Worm (Caenorhabditis elegans) whole organism, L4 larva: ENCODE results near the gene Y65A5A.24.

Source experiments
- D1046.2 ChIP-seq: fragments of 200-800 bp; sonication (Bioruptor generic); IDR thresholded peaks from 2 replicates; pipeline ENCODE4 v1.3.6; 2022; ENCODE audit warnings: missing genetic modification characterization, missing compliant biosample characterization
- F26F4.8 ChIP-seq: fragments of 200-800 bp; sonication (Bioruptor generic); conservative IDR thresholded peaks from 2 replicates; pipeline ENCODE4 v1.3.6; 2022; ENCODE audit warnings: missing genetic modification characterization, missing compliant biosample characterization
- F37D6.2 ChIP-seq: sonication (generic microtip); optimal IDR thresholded peaks from 2 replicates; lab custom pipeline; 2016; ENCODE audit warnings: mild to moderate bottlenecking, missing genetic modification characterization, missing compliant biosample characterization
- F49E8.2 ChIP-seq: sonication (generic microtip); optimal IDR thresholded peaks from 2 replicates; lab custom pipeline; 2016; ENCODE audit warnings: missing compliant biosample characterization, mild to moderate bottlenecking, missing genetic modification characterization, borderline replicate concordance
- T20F7.1 ChIP-seq: fragments of 200-800 bp; sonication (Bioruptor generic); optimal IDR thresholded peaks from 2 replicates; lab custom pipeline; 2018; ENCODE audit warnings: mild to moderate bottlenecking, missing genetic modification characterization, missing compliant biosample characterization
- Y105C5A.15 ChIP-seq: fragments of 200-800 bp; sonication (Bioruptor generic); IDR thresholded peaks from 2 replicates; pipeline ENCODE4 v1.3.6; 2022; ENCODE audit warnings: missing genetic modification characterization, missing compliant biosample characterization
- Y48G9A.11 ChIP-seq: fragments of 200-800 bp; sonication (Bioruptor generic); IDR thresholded peaks from 2 replicates; pipeline ENCODE4 v1.3.6; 2022; ENCODE audit warnings: missing genetic modification reagents, missing genetic modification characterization, missing compliant biosample characterization
- ceh-20 ChIP-seq: fragments of 200-800 bp; sonication (Bioruptor generic); IDR thresholded peaks from 2 replicates; pipeline ENCODE4 v1.3.6; 2022; ENCODE audit warnings: missing genetic modification reagents, missing genetic modification characterization, missing compliant biosample characterization
- ceh-28 ChIP-seq: fragments of 150-350 bp; optimal IDR thresholded peaks from 2 replicates; lab custom pipeline; 2014; ENCODE audit warnings: missing biosample characterization, missing genetic modification reagents, missing genetic modification characterization
- ceh-44 ChIP-seq: fragments of 200-800 bp; sonication (Bioruptor generic); IDR thresholded peaks from 2 replicates; pipeline ENCODE4 v1.3.6; 2022; ENCODE audit warnings: missing genetic modification reagents, missing genetic modification characterization, missing compliant biosample characterization
- ceh-62 ChIP-seq: sonication (generic microtip); optimal IDR thresholded peaks from 2 replicates; lab custom pipeline; 2017; ENCODE audit warnings: missing biosample characterization, missing genetic modification characterization
- ces-1 ChIP-seq: fragments of 150-350 bp; sonication (generic microtip); optimal IDR thresholded peaks from 4 replicates; lab custom pipeline; 2014; ENCODE audit warnings: missing biosample characterization, missing genetic modification reagents, missing genetic modification characterization
- ctbp-1 ChIP-seq: fragments of 200-800 bp; sonication (Bioruptor generic); IDR thresholded peaks from 2 replicates; pipeline ENCODE4 v1.3.6; 2022; ENCODE audit warnings: missing genetic modification reagents, missing genetic modification characterization, missing compliant biosample characterization
- daf-19 ChIP-seq: fragments of 200-800 bp; sonication (Bioruptor generic); conservative IDR thresholded peaks from 2 replicates; pipeline ENCODE4 v1.3.6; 2022; ENCODE audit warnings: missing genetic modification characterization, missing compliant biosample characterization
- daf-8 ChIP-seq: fragments of 200-800 bp; sonication (Bioruptor generic); IDR thresholded peaks from 2 replicates; pipeline ENCODE4 v1.3.6; 2022; ENCODE audit warnings: missing genetic modification characterization, missing compliant biosample characterization
- dpl-1 ChIP-seq: fragments of 150-350 bp; optimal IDR thresholded peaks from 2 replicates; lab custom pipeline; 2014; ENCODE audit warnings: missing biosample characterization, missing genetic modification reagents, missing genetic modification characterization
- duxl-1 ChIP-seq: sonication (generic microtip); optimal IDR thresholded peaks from 2 replicates; lab custom pipeline; 2016; ENCODE audit warnings: mild to moderate bottlenecking, missing genetic modification characterization, moderate library complexity, missing compliant biosample characterization; ENCODE audit not compliant: poor library complexity
- gei-8 ChIP-seq: fragments of 200-800 bp; sonication (Bioruptor generic); optimal IDR thresholded peaks from 2 replicates; lab custom pipeline; 2018; ENCODE audit warnings: mild to moderate bottlenecking, missing genetic modification characterization, missing compliant biosample characterization
- hif-1 ChIP-seq, 2 experiments: sonication (generic microtip); optimal IDR thresholded peaks; 2 replicates each; lab custom pipeline; 2016 to 2017; ENCODE audit warnings: missing compliant biosample characterization in 2 of 2, missing genetic modification characterization in 2 of 2, missing genetic modification reagents in 2 of 2, missing genotype in 2 of 2, mild to moderate bottlenecking in 1 of 2
- hmg-1.1 ChIP-seq: fragments of 200-800 bp; sonication (Bioruptor generic); IDR thresholded peaks from 2 replicates; pipeline ENCODE4 v1.3.6; 2022; ENCODE audit warnings: missing genetic modification reagents, missing genetic modification characterization, missing compliant biosample characterization
- jun-1 ChIP-seq: fragments of 150-350 bp; optimal IDR thresholded peaks from 2 replicates; lab custom pipeline; 2014; ENCODE audit warnings: missing biosample characterization, missing genetic modification reagents, missing genetic modification characterization
- lin-1 ChIP-seq: fragments of 200-800 bp; sonication (Bioruptor generic); IDR thresholded peaks from 2 replicates; pipeline ENCODE4 v1.3.6; 2022; ENCODE audit warnings: missing genetic modification reagents, missing genetic modification characterization, missing compliant biosample characterization
- lin-15B ChIP-seq: fragments of 150-350 bp; sonication (generic microtip); optimal IDR thresholded peaks from 3 replicates; lab custom pipeline; 2014; ENCODE audit warnings: missing biosample characterization, missing genetic modification characterization
- lsy-2 ChIP-seq, 2 experiments: fragments of 150-350 bp in 1 of 2; sonication (generic microtip) in 1 of 2; optimal IDR thresholded peaks; 2 replicates each; lab custom pipeline; 2014 to 2017; ENCODE audit warnings: missing biosample characterization in 2 of 2, missing genetic modification characterization in 2 of 2
- madf-5 ChIP-seq, 2 experiments: fragments of 200-800 bp; sonication (Bioruptor generic); IDR thresholded peaks; 2 replicates each; pipeline ENCODE4 v1.3.6; 2022; ENCODE audit warnings: missing compliant biosample characterization in 2 of 2, missing genetic modification characterization in 2 of 2
- mdt-29 ChIP-seq: fragments of 200-800 bp; sonication (Bioruptor generic); IDR thresholded peaks from 2 replicates; pipeline ENCODE4 v1.3.6; 2022; ENCODE audit warnings: missing genetic modification reagents, missing genetic modification characterization, missing compliant biosample characterization
- mep-1 ChIP-seq: fragments of 150-350 bp; sonication (generic microtip); optimal IDR thresholded peaks from 3 replicates; lab custom pipeline; 2014; ENCODE audit warnings: missing biosample characterization, missing genetic modification characterization
- nhr-10 ChIP-seq: fragments of 150-350 bp; optimal IDR thresholded peaks from 2 replicates; lab custom pipeline; 2014; ENCODE audit warnings: missing biosample characterization, missing genetic modification characterization
- nhr-11 ChIP-seq: fragments of 150-350 bp; optimal IDR thresholded peaks from 2 replicates; lab custom pipeline; 2014; ENCODE audit warnings: missing biosample characterization, missing genetic modification characterization
- nhr-111 ChIP-seq: fragments of 200-800 bp; sonication (Bioruptor generic); optimal IDR thresholded peaks from 2 replicates; lab custom pipeline; 2018; ENCODE audit warnings: mild to moderate bottlenecking, missing genetic modification characterization, missing compliant biosample characterization
- nhr-28 ChIP-seq: fragments of 150-350 bp; optimal IDR thresholded peaks from 2 replicates; lab custom pipeline; 2014; ENCODE audit warnings: missing biosample characterization, missing genetic modification characterization
- nhr-41 ChIP-seq: fragments of 200-800 bp; sonication (Bioruptor generic); IDR thresholded peaks from 2 replicates; pipeline ENCODE4 v1.3.6; 2022; ENCODE audit warnings: missing genetic modification reagents, missing genetic modification characterization, missing compliant biosample characterization
- nhr-42 ChIP-seq: fragments of 200-800 bp; sonication (Bioruptor generic); IDR thresholded peaks from 2 replicates; pipeline ENCODE4 v1.3.6; 2022; ENCODE audit warnings: missing genetic modification characterization, missing compliant biosample characterization
- nhr-48 ChIP-seq: sonication (generic microtip); optimal IDR thresholded peaks from 2 replicates; lab custom pipeline; 2016; ENCODE audit warnings: mild to moderate bottlenecking, missing genetic modification characterization, missing compliant biosample characterization
- nhr-76 ChIP-seq: fragments of 150-350 bp; optimal IDR thresholded peaks from 2 replicates; lab custom pipeline; 2014; ENCODE audit warnings: missing biosample characterization, missing genetic modification characterization
- nhr-77 ChIP-seq: fragments of 150-350 bp; optimal IDR thresholded peaks from 2 replicates; lab custom pipeline; 2014; ENCODE audit warnings: missing biosample characterization, missing genetic modification characterization
- php-3 ChIP-seq: fragments of 200-800 bp; sonication (Bioruptor generic); IDR thresholded peaks from 2 replicates; pipeline ENCODE4 v1.3.6; 2022; ENCODE audit warnings: missing genetic modification reagents, missing genetic modification characterization, missing compliant biosample characterization
- saeg-2 ChIP-seq: fragments of 200-800 bp; sonication (Bioruptor generic); IDR thresholded peaks from 2 replicates; pipeline ENCODE4 v1.3.6; 2022; ENCODE audit warnings: missing genetic modification reagents, missing genetic modification characterization, missing compliant biosample characterization
- sdz-12 ChIP-seq: fragments of 200-800 bp; sonication (Bioruptor generic); optimal IDR thresholded peaks from 2 replicates; lab custom pipeline; 2018; ENCODE audit warnings: mild to moderate bottlenecking, missing genetic modification characterization, missing compliant biosample characterization
- set-16 ChIP-seq: fragments of 200-800 bp; sonication (Bioruptor generic); IDR thresholded peaks from 2 replicates; pipeline ENCODE4 v1.3.6; 2022; ENCODE audit warnings: missing genetic modification reagents, missing genetic modification characterization, missing compliant biosample characterization
- spr-1 ChIP-seq: sonication (generic microtip); optimal IDR thresholded peaks from 2 replicates; lab custom pipeline; 2016; ENCODE audit warnings: mild to moderate bottlenecking, missing genetic modification characterization, missing compliant biosample characterization
- tag-97 ChIP-seq: fragments of 200-800 bp; sonication (Bioruptor generic); IDR thresholded peaks from 2 replicates; pipeline ENCODE4 v1.3.6; 2022; ENCODE audit warnings: missing genetic modification characterization, missing compliant biosample characterization
- tra-1 ChIP-seq: fragments of 200-800 bp; sonication (Bioruptor generic); IDR thresholded peaks from 2 replicates; pipeline ENCODE4 v1.3.6; 2022; ENCODE audit warnings: missing genetic modification reagents, missing genetic modification characterization, missing compliant biosample characterization
- unc-39 ChIP-seq: sonication (generic microtip); optimal IDR thresholded peaks from 2 replicates; lab custom pipeline; 2017; ENCODE audit warnings: missing biosample characterization, missing genetic modification characterization
- unc-62 ChIP-seq, 3 experiments: fragments of 150-350 bp in 1 of 3; sonication (generic microtip); optimal IDR thresholded peaks in 2 of 3; peaks in 1 of 3; 1 replicate in 1 of 3; 2 replicates in 2 of 3; lab custom pipeline; 2014 to 2017; ENCODE audit warnings: missing biosample characterization in 3 of 3, missing genetic modification characterization in 3 of 3, missing genetic modification reagents in 3 of 3, missing genotype in 1 of 3
- zip-11 ChIP-seq: fragments of 200-800 bp; sonication (Bioruptor generic); IDR thresholded peaks from 2 replicates; pipeline ENCODE4 v1.3.6; 2022; ENCODE audit warnings: missing genetic modification characterization, missing compliant biosample characterization
- zip-2 ChIP-seq: fragments of 150-350 bp; optimal IDR thresholded peaks from 2 replicates; lab custom pipeline; 2014; ENCODE audit warnings: missing biosample characterization, missing genetic modification characterization
- ztf-11 ChIP-seq: fragments of 150-350 bp; optimal IDR thresholded peaks from 2 replicates; lab custom pipeline; 2014; ENCODE audit warnings: missing biosample characterization, missing genetic modification characterization

Y65A5A.24 gene

ce11 chrIV:16388136-16388635 is 5.6 kb upstream of the Y65A5A.24 start (continued):
- 0 out of 2 replicates have a peak, but pooled peaks have one; percentile 42 for TF ChIP-seq php-3 (GFP tag; lab: Robert Waterston, UW)
- no peak for TF ChIP-seq lsy-2 (tag; optimal IDR thresholded peaks at IDR 0.05; lab: Kevin White, UChicago)
- TF ChIP-seq D1046.2 = peak; percentile 86
- 0 out of 4 replicates have a peak, but pooled peaks of 1 of the 2 experiments have one; percentile 45 for TF ChIP-seq madf-5 (GFP tag; IDR thresholded peaks at IDR 0.05; lab: Robert Waterston, UW)
- no peak for TF ChIP-seq ces-1
- no peak for TF ChIP-seq saeg-2 (GFP tag; lab: Robert Waterston, UW)
- peak; percentile 45 for TF ChIP-seq duxl-1
- TF ChIP-seq daf-8 = no peak
- TF ChIP-seq gei-8 (GFP tag; lab: Kevin White, UChicago) = peak; percentile 35
- TF ChIP-seq daf-19 (GFP tag; lab: Robert Waterston, UW) = peak; percentile 63; the same call in 1 of the 2 replicates

- TF ChIP-seq hif-1 (tag; optimal IDR thresholded peaks at IDR 0.05; lab: Kevin White, UChicago) (peak in 1 of 2 experiments; percentile 45), spr-1 (peak; percentile 64), ceh-62 (no peak), T20F7.1 (GFP tag; lab: Kevin White, UChicago) (peak; percentile 35), Y48G9A.11 (GFP tag; lab: Robert Waterston, UW) (peak; percentile 48; the same call in 1 of the 2 replicates), nhr-48 (tag; lab: Kevin White, UChicago) (peak; percentile 36), tag-97 (GFP tag; lab: Robert Waterston, UW) (no peak), ceh-20 (GFP tag; lab: Robert Waterston, UW) (peak; percentile 63), zip-2 (tag; lab: Kevin White, UChicago) (peak; percentile 25), mdt-29 (GFP tag; lab: Robert Waterston, UW) (peak; percentile 80), ztf-11 (tag; lab: Kevin White, UChicago) (no peak), nhr-28 (tag; lab: Kevin White, UChicago) (peak; percentile 38), ceh-28 (tag; lab: Kevin White, UChicago) (no peak), dpl-1 (GFP tag; lab: Kevin White, UChicago) (peak; percentile 42), hmg-1.1 (GFP tag; lab: Robert Waterston, UW) (peak; percentile 83), unc-39 (tag; lab: Kevin White, UChicago) (no peak), zip-11 (GFP tag; lab: Robert Waterston, UW) (0 out of 2 replicates have a peak, but pooled peaks have one; percentile 47), jun-1 (tag; lab: Kevin White, UChicago) (no peak), nhr-10 (tag; lab: Kevin White, UChicago) (no peak), Y105C5A.15 (GFP tag; lab: Robert Waterston, UW) (0 out of 2 replicates have a peak, but pooled peaks have one; percentile 46), ctbp-1 (peak; percentile 63; the same call in 1 of the 2 replicates), lin-15B (tag; lab: Kevin White, UChicago) (no peak), tra-1 (GFP tag; lab: Robert Waterston, UW) (peak; percentile 79; the same call in 1 of the 2 replicates), daf-8 (no peak), sdz-12 (no peak), daf-19 (GFP tag; lab: Robert Waterston, UW) (peak; percentile 81), nhr-111 (GFP tag; lab: Kevin White, UChicago) (peak; percentile 26), unc-62 (GFP tag; optimal IDR thresholded peaks at IDR 0.05 in 1 of 2; lab: Kevin White, UChicago) (no peak), unc-62 (tag; optimal IDR thresholded peaks at IDR 0.05; lab: Kevin White, UChicago) (no peak), lin-1 (GFP tag; lab: Robert Waterston, UW) (peak; percentile 85), F37D6.2 (tag; lab: Kevin White, UChicago) (peak; percentile 45), ceh-44 (GFP tag; lab: Robert Waterston, UW) (peak; percentile 67), mep-1 (peak; percentile 77), F26F4.8 (GFP tag; lab: Robert Waterston, UW) (peak; percentile 78; the same call in 1 of the 2 replicates), nhr-42 (GFP tag; lab: Robert Waterston, UW) (peak; percentile 82), nhr-41 (GFP tag; lab: Robert Waterston, UW) (0 out of 2 replicates have a peak, but pooled peaks have one; percentile 49), nhr-77 (peak; percentile 38), nhr-11 (no peak), nhr-76 (tag; lab: Kevin White, UChicago) (no peak), set-16 (GFP tag; lab: Robert Waterston, UW) (peak; percentile 23; the same call in 1 of the 2 replicates), F49E8.2 (tag; lab: Kevin White, UChicago) (peak; percentile 88)
Measured at ce11 chrIV:16388856-16389461, 4.8 kb upstream of the Y65A5A.24 start.
